Fruit fly (Drosophila melanogaster) whole organism, embryonic: ENCODE data around the gene CG14659.

ENCODE experiments used
- CG7963 ChIP-seq: fragments of 200-800 bp; sonication (Bioruptor generic); IDR thresholded peaks from 3 replicates; pipeline ENCODE4 v1.3.6; 2022; ENCODE audit warnings: missing biosample characterization, missing genetic modification characterization; ENCODE audit not compliant: partially characterized antibody
- Rfx ChIP-seq: fragments of 200-800 bp; sonication (Bioruptor generic); IDR thresholded peaks from 2 replicates; pipeline ENCODE4 v1.3.6; 2022; ENCODE audit warnings: missing biosample characterization, missing genetic modification characterization
- Xbp1 ChIP-seq: fragments of 200-800 bp; sonication (Bioruptor generic); optimal IDR thresholded peaks from 3 replicates; lab custom pipeline; 2016; ENCODE audit warnings: missing biosample characterization, mild to moderate bottlenecking, missing genetic modification characterization
- bab2 ChIP-seq: fragments of 200-800 bp; sonication (Bioruptor generic); optimal IDR thresholded peaks from 2 replicates; lab custom pipeline; 2016; ENCODE audit warnings: missing biosample characterization, missing genetic modification characterization
- rib ChIP-seq: fragments of 200-800 bp; sonication (Bioruptor generic); IDR thresholded peaks from 2 replicates; pipeline ENCODE4 v1.3.6; 2022; ENCODE audit warnings: missing biosample characterization, missing genetic modification characterization
- sug ChIP-seq: fragments of 200-800 bp; optimal IDR thresholded peaks from 2 replicates; lab custom pipeline; 2019; ENCODE audit warnings: missing biosample characterization, mild to moderate bottlenecking, missing genetic modification characterization, moderate library complexity

DNA sequence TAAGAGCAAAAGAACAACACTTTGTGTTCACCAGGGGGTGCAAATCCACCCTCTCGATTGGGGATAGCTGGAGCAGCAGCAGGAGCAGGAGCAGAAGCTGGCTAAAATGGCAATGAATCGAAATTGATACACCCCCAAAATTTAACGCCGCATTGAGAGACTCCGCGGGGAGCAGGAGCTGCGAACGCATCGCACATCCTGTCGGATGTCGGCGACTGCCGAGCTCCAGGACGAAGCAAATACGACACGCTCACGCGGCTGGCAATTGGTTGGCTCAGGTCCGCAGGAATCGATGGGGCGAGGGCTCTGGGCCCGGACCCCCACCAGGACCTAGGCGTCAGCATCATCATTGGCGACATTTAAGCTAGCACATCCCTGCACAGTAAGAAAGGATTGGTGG lies 11.9 kb upstream of the CG14659 start:
- TF ChIP-seq sug (tag; lab: Kevin White, UChicago) (no peak), rib (GFP tag; lab: Robert Waterston, UW) (no peak), bab2 (GFP tag; lab: Kevin White, UChicago) (no peak), CG7963 (no peak), Rfx (GFP tag; lab: Robert Waterston, UW) (no peak), Xbp1 (GFP tag; lab: Kevin White, UChicago) (no peak)
